Fruit fly (Drosophila melanogaster): ENCODE measurements around the gene Srg3.
A peak's percentile ranks its signal among the peaks of the same experiment; 100 is the strongest.

Gene Srg3

DNA sequence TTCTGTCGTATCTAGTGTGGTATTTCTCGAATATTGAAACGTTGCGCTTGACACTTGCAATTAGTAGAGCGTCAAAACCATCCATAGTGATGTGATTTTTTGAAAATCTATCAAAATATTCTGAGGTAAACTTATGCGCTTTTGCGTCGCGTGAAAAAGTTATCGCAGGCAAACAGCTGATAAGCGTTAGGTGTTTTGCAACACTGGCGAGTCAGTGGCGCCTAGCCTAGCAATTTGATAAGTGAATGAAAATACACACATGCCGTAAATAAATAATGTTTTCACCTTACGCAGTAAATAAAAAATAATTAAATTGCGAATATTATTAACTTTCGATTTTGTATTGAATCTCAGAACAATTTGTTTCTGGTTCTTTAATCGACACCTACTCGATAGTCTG is 7.7 kb upstream of the Srg3 start, which contains the start of gene CG42526:
TSS of gene CG42526 (minus strand) at position 85 of the 400 bp plus-strand sequence.
- TF ChIP-seq Sox102F (GFP tag; optimal IDR thresholded peaks at IDR 0.05) (peak; percentile 60), Hr4 (GFP tag; optimal IDR thresholded peaks at IDR 0.05) (peak; percentile 79), Hr39 (GFP tag; optimal IDR thresholded peaks at IDR 0.05) (peak; percentile 71), salr (GFP tag; optimal IDR thresholded peaks at IDR 0.05) (peak in 1 of 2 experiments; percentile 43), net (GFP tag; optimal IDR thresholded peaks at IDR 0.05) (peak; percentile 32), Sox14 (GFP tag; optimal IDR thresholded peaks at IDR 0.05) (peak; percentile 58), fd85E (GFP tag; optimal IDR thresholded peaks at IDR 0.05) (no peak), acj6 (GFP tag; optimal IDR thresholded peaks at IDR 0.05) (peak; percentile 51), topi (GFP tag; optimal IDR thresholded peaks at IDR 0.05) (peak; percentile 33), CG6276 (GFP tag; optimal IDR thresholded peaks at IDR 0.05) (no peak), CG10631 (GFP tag; optimal IDR thresholded peaks at IDR 0.05) (no peak), achi (GFP tag; optimal IDR thresholded peaks at IDR 0.05) (peak; percentile 65), lz (GFP tag; optimal IDR thresholded peaks at IDR 0.05) (peak; percentile 57), CG8119 (GFP tag; IDR thresholded peaks at IDR 0.05) (peak; percentile 35; the same call in 1 of the 3 replicates), pdm3 (GFP tag; optimal IDR thresholded peaks at IDR 0.05) (peak; percentile 75), svp (GFP tag) (peak; percentile 77), CG11902 (GFP tag; optimal IDR thresholded peaks at IDR 0.05) (no peak), CG16779 (tag; optimal IDR thresholded peaks at IDR 0.05) (no peak), CG31627 (GFP tag; optimal IDR thresholded peaks at IDR 0.05) (peak; percentile 67), Lpt (GFP tag; optimal IDR thresholded peaks at IDR 0.05) (no peak), CG6808 (GFP tag; optimal IDR thresholded peaks at IDR 0.05) (no peak), dsx (GFP tag; optimal IDR thresholded peaks at IDR 0.05; ENCODE audit: poor library complexity, severe bottlenecking) (no peak), CG32006 (GFP tag; optimal IDR thresholded peaks at IDR 0.05) (peak; percentile 56), CG15336 (GFP tag; IDR thresholded peaks at IDR 0.05) (peak; percentile 57), vri (GFP tag; optimal IDR thresholded peaks at IDR 0.05) (peak; percentile 41), CG6854 (GFP tag; optimal IDR thresholded peaks at IDR 0.05) (no peak), CG3032 (tag; optimal IDR thresholded peaks at IDR 0.05) (peak; percentile 24), Sox15 (GFP tag; optimal IDR thresholded peaks at IDR 0.05) (peak; percentile 28), CG8632 (GFP tag; optimal IDR thresholded peaks at IDR 0.05) (peak; percentile 14), Eip75B (GFP tag; optimal IDR thresholded peaks at IDR 0.05) (peak; percentile 59), OdsH (GFP tag; optimal IDR thresholded peaks at IDR 0.05) (peak; percentile 67), esn (GFP tag; optimal IDR thresholded peaks at IDR 0.05) (peak; percentile 78), Met (GFP tag; optimal IDR thresholded peaks at IDR 0.05) (peak; percentile 63), CG6792 (GFP tag; optimal IDR thresholded peaks at IDR 0.05) (peak; percentile 12), Eip78C (GFP tag) (peak; percentile 61)

dm6 chr3L:9435831-9436230 is 7.2 kb upstream of the Srg3 start:
- no peak for TF ChIP-seq fd85E (GFP tag; optimal IDR thresholded peaks at IDR 0.05)
- TF ChIP-seq CG11902 (GFP tag; optimal IDR thresholded peaks at IDR 0.05), result no peak
- TF ChIP-seq CG1621 (tag; optimal IDR thresholded peaks at IDR 0.05), result no peak
- no peak for TF ChIP-seq fkh (GFP tag; optimal IDR thresholded peaks at IDR 0.05)
- no peak for TF ChIP-seq CG16779 (tag; optimal IDR thresholded peaks at IDR 0.05)
- TF ChIP-seq topi (GFP tag; optimal IDR thresholded peaks at IDR 0.05), result no peak
- no peak for TF ChIP-seq acj6 (GFP tag; optimal IDR thresholded peaks at IDR 0.05)
- TF ChIP-seq CG8119 (GFP tag; IDR thresholded peaks at IDR 0.05), result no peak
- no peak for TF ChIP-seq Lpt (GFP tag; optimal IDR thresholded peaks at IDR 0.05)
- TF ChIP-seq CG34406 (GFP tag; optimal IDR thresholded peaks at IDR 0.05), result no peak
- TF ChIP-seq Eip93F (GFP tag; optimal IDR thresholded peaks at IDR 0.05), result no peak
- no peak for TF ChIP-seq dsx (GFP tag; optimal IDR thresholded peaks at IDR 0.05; ENCODE audit: poor library complexity, severe bottlenecking)

DNA sequence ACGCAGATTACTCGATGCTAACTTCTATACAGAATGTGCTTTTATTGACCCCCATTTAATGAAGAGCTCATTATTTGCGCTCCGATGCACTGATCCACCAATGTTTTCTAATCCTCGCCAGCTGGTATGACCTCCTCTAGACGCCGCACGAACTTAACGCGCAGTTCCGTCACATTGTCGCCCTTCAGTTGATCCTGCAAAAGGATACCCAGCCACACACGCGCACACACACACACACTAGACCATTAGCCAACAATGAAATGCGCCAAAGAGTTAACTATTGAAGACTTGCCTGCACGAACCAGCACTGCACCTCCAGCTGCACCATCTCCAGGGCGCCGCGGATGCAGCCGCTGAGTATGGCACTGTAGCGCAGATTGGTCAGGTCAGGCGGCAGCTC is 4.2 kb upstream of the Srg3 start:
- TF ChIP-seq fkh (GFP tag; optimal IDR thresholded peaks at IDR 0.05), result no peak
- TF ChIP-seq Met (GFP tag; optimal IDR thresholded peaks at IDR 0.05), result no peak
- no peak for TF ChIP-seq CG6276 (GFP tag; optimal IDR thresholded peaks at IDR 0.05)
- TF ChIP-seq Blimp-1 (GFP tag; optimal IDR thresholded peaks at IDR 0.05), result no peak
- no peak for TF ChIP-seq Smox (GFP tag; optimal IDR thresholded peaks at IDR 0.05)
- no peak for TF ChIP-seq pdm3 (GFP tag; optimal IDR thresholded peaks at IDR 0.05)
- TF ChIP-seq Hr38 (GFP tag; optimal IDR thresholded peaks at IDR 0.05), result no peak
- TF ChIP-seq achi (GFP tag; optimal IDR thresholded peaks at IDR 0.05), result no peak
- TF ChIP-seq CG8119 (GFP tag; IDR thresholded peaks at IDR 0.05), result no peak
- TF ChIP-seq lz (GFP tag; optimal IDR thresholded peaks at IDR 0.05), result no peak

All from whole organism, prepupa.